Fruit fly (Drosophila melanogaster): ENCODE results near the gene RpL34a.

The RpL34a gene

DNA sequence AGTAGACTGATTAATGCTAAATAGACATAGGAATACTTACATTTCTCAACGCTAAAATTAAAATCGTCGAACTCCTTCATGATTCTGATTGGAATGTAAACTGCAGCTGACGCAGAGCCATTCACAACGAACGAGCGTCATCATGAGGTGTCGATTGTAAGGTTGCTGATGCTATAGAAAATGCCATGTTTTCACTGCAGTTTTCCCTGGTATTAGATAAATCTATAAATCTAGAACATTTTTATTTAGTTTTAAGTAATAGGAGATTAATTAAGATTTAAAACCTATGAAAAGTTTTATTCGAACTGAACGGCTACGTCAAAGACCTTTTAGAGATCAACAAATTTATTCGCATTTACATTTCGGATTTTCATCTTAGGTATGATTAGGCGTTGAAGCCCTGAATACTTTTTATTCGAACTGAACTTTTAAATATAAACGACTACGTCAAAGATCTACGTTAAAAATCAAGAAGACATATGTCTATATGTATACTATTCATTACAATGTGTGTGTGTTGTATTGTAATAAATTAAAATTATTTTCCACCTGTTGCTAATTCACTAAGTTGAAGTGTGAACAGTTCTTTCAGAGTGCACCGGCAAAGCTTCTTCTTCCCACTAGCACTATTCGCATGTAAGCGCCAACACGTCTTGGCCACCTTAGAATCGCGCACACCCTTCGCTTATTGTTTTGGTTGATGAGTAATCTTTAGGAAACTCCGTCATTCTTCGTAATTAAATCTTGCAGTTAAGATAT is 6.7 kb downstream of the RpL34a start, which contains the start of the genes Exo84 and Vps2 (continued):
- TF ChIP-seq gce (GFP tag; IDR thresholded peaks at IDR 0.05), result no peak
- no peak for TF ChIP-seq ato (GFP tag; IDR thresholded peaks at IDR 0.05; ENCODE audit: partially characterized antibody)
- TF ChIP-seq sens (GFP tag), result peak; percentile 81
- no peak for TF ChIP-seq CG11247 (GFP tag; IDR thresholded peaks at IDR 0.05)
- no peak for TF ChIP-seq ttk (GFP tag; IDR thresholded peaks at IDR 0.05)
- peak; percentile 38; the same call in 1 of the 2 replicates for TF ChIP-seq al (GFP tag; IDR thresholded peaks at IDR 0.05)
- TF ChIP-seq amos (GFP tag; IDR thresholded peaks at IDR 0.05; ENCODE audit: partially characterized antibody), result 0 out of 2 replicates have a peak, but pooled peaks have one; percentile 32
- TF ChIP-seq unpg (GFP tag; optimal IDR thresholded peaks at IDR 0.05), result no peak
- TF ChIP-seq CG8388 (GFP tag; optimal IDR thresholded peaks at IDR 0.05), result no peak
- no peak for TF ChIP-seq CG16813 (GFP tag; IDR thresholded peaks at IDR 0.05; ENCODE audit: partially characterized antibody)
- peak; percentile 82 for TF ChIP-seq CG17802 (tag; optimal IDR thresholded peaks at IDR 0.05)
- peak in 1 of 2 experiments; percentile 68 for TF ChIP-seq Pdp1 (GFP tag; optimal IDR thresholded peaks at IDR 0.05)
- TF ChIP-seq Chrac-16 (GFP tag; optimal IDR thresholded peaks at IDR 0.05), result peak; percentile 38
- TF ChIP-seq her (GFP tag; optimal IDR thresholded peaks at IDR 0.05), result no peak
- TF ChIP-seq Doc2 (GFP tag; IDR thresholded peaks at IDR 0.05), result no peak
- no peak for TF ChIP-seq psq (GFP tag; optimal IDR thresholded peaks at IDR 0.05)
- TF ChIP-seq phol (tag; optimal IDR thresholded peaks at IDR 0.05), result peak; percentile 66
- TF ChIP-seq Xbp1 (GFP tag; optimal IDR thresholded peaks at IDR 0.05), result peak; percentile 55
- TF ChIP-seq ham (GFP tag; IDR thresholded peaks at IDR 0.05), result 0 out of 2 replicates have a peak, but pooled peaks have one; percentile 45
- TF ChIP-seq CG42726 (GFP tag; IDR thresholded peaks at IDR 0.05; ENCODE audit: partially characterized antibody), result no peak
- TF ChIP-seq pzg (GFP tag; optimal IDR thresholded peaks at IDR 0.05), result peak; percentile 38
- no peak for TF ChIP-seq Sry-β (GFP tag; optimal IDR thresholded peaks at IDR 0.05)
- no peak for TF ChIP-seq seq (GFP tag; IDR thresholded peaks at IDR 0.05)
- TF ChIP-seq HLHmδ (GFP tag; optimal IDR thresholded peaks at IDR 0.05), result no peak
- TF ChIP-seq Stat92E (GFP tag; optimal IDR thresholded peaks at IDR 0.05), result no peak
- peak; percentile 44 for TF ChIP-seq HLH54F (GFP tag; optimal IDR thresholded peaks at IDR 0.05)
- peak; percentile 47 for TF ChIP-seq CG30431 (GFP tag; optimal IDR thresholded peaks at IDR 0.05)
- TF ChIP-seq Dip3 (GFP tag; optimal IDR thresholded peaks at IDR 0.05), result peak; percentile 16
- TF ChIP-seq Mes4 (GFP tag; optimal IDR thresholded peaks at IDR 0.05), result no peak
- TF ChIP-seq CG14667 (GFP tag; IDR thresholded peaks at IDR 0.05), result peak; percentile 50; the same call in 1 of the 2 replicates
- no peak for TF ChIP-seq CG8290 (GFP tag; optimal IDR thresholded peaks at IDR 0.05)
- TF ChIP-seq CG8290 (tag; optimal IDR thresholded peaks at IDR 0.05), result peak in 1 of 2 experiments; percentile 14
- peak; percentile 55 for TF ChIP-seq CG18262 (tag; optimal IDR thresholded peaks at IDR 0.05)
- peak; percentile 86 for TF ChIP-seq row (GFP tag; IDR thresholded peaks at IDR 0.05)
- TF ChIP-seq CG4360 (GFP tag; IDR thresholded peaks at IDR 0.05), result no peak
- TF ChIP-seq Dbx (GFP tag; IDR thresholded peaks at IDR 0.05), result no peak; the same call in 2 of the 3 replicates
- no peak for TF ChIP-seq D (optimal IDR thresholded peaks at IDR 0.05)
- peak; percentile 17 for TF ChIP-seq D (GFP tag; optimal IDR thresholded peaks at IDR 0.05)
- TF ChIP-seq gsb (GFP tag; IDR thresholded peaks at IDR 0.05), result no peak
- TF ChIP-seq mld (GFP tag; IDR thresholded peaks at IDR 0.05; ENCODE audit: partially characterized antibody), result no peak
- no peak for TF ChIP-seq CG10979 (tag; optimal IDR thresholded peaks at IDR 0.05)
- no peak for TF ChIP-seq CTCF (GFP tag; optimal IDR thresholded peaks at IDR 0.05)
- no peak for TF ChIP-seq hkb (optimal IDR thresholded peaks at IDR 0.05)
- no peak for TF ChIP-seq hkb (GFP tag; IDR thresholded peaks at IDR 0.05)
- TF ChIP-seq lilli (GFP tag; optimal IDR thresholded peaks at IDR 0.05), result peak; percentile 33
- TF ChIP-seq YL-1 (GFP tag; optimal IDR thresholded peaks at IDR 0.05), result peak; percentile 45
- no peak for TF ChIP-seq CG43689 (GFP tag; IDR thresholded peaks at IDR 0.05)
- TF ChIP-seq CG11456 (GFP tag; IDR thresholded peaks at IDR 0.05), result peak; percentile 16; the same call in 1 of the 3 replicates
- no peak for TF ChIP-seq jigr1 (GFP tag; IDR thresholded peaks at IDR 0.05)
- TF ChIP-seq MTF-1 (GFP tag; optimal IDR thresholded peaks at IDR 0.05; ENCODE audit: borderline replicate concordance), result no peak
- TF ChIP-seq zfh2 (GFP tag; optimal IDR thresholded peaks at IDR 0.05), result peak; percentile 63
